Worm (Caenorhabditis elegans) whole organism, L4 larva: ENCODE data around the gene rheb-1.

Experiments
- attf-4 ChIP-seq: sonication (generic microtip); optimal IDR thresholded peaks from 3 replicates; lab custom pipeline; 2017; ENCODE audit warnings: missing biosample characterization, missing genetic modification characterization
- ceh-28 ChIP-seq: fragments of 150-350 bp; optimal IDR thresholded peaks from 2 replicates; lab custom pipeline; 2014; ENCODE audit warnings: missing biosample characterization, missing genetic modification reagents, missing genetic modification characterization
- egl-27 ChIP-seq: sonication (generic microtip); optimal IDR thresholded peaks from 3 replicates; lab custom pipeline; 2017; ENCODE audit warnings: missing biosample characterization, missing genetic modification reagents, missing genetic modification characterization
- fos-1 ChIP-seq: fragments of 150-350 bp; optimal IDR thresholded peaks from 2 replicates; lab custom pipeline; 2014; ENCODE audit warnings: missing biosample characterization, missing genetic modification characterization
- hlh-30 ChIP-seq: sonication (generic microtip); optimal IDR thresholded peaks from 2 replicates; lab custom pipeline; 2017; ENCODE audit warnings: antibody characterized with exemption, mild to moderate bottlenecking, missing genetic modification characterization, missing compliant biosample characterization; ENCODE audit not compliant: insufficient read depth
- lin-15B ChIP-seq: fragments of 150-350 bp; sonication (generic microtip); optimal IDR thresholded peaks from 3 replicates; lab custom pipeline; 2014; ENCODE audit warnings: missing biosample characterization, missing genetic modification characterization
- lin-29 ChIP-seq: fragments of 200-800 bp; sonication (Bioruptor generic); IDR thresholded peaks from 2 replicates; pipeline ENCODE4 v1.3.6; 2022; ENCODE audit warnings: missing genetic modification reagents, missing genetic modification characterization, missing compliant biosample characterization
- lsy-2 ChIP-seq, 2 experiments: fragments of 150-350 bp in 1 of 2; sonication (generic microtip) in 1 of 2; optimal IDR thresholded peaks; 2 replicates each; lab custom pipeline; 2014 to 2017; ENCODE audit warnings: missing biosample characterization in 2 of 2, missing genetic modification characterization in 2 of 2
- mep-1 ChIP-seq: fragments of 150-350 bp; sonication (generic microtip); optimal IDR thresholded peaks from 3 replicates; lab custom pipeline; 2014; ENCODE audit warnings: missing biosample characterization, missing genetic modification characterization
- nhr-42 ChIP-seq: fragments of 200-800 bp; sonication (Bioruptor generic); IDR thresholded peaks from 2 replicates; pipeline ENCODE4 v1.3.6; 2022; ENCODE audit warnings: missing genetic modification characterization, missing compliant biosample characterization
- nhr-6 ChIP-seq: fragments of 150-350 bp; optimal IDR thresholded peaks from 2 replicates; lab custom pipeline; 2014; ENCODE audit warnings: missing biosample characterization, missing genetic modification characterization
- unc-62 ChIP-seq, 3 experiments: fragments of 150-350 bp in 1 of 3; sonication (generic microtip); optimal IDR thresholded peaks in 2 of 3; peaks in 1 of 3; 1 replicate in 1 of 3; 2 replicates in 2 of 3; lab custom pipeline; 2014 to 2017; ENCODE audit warnings: missing biosample characterization in 3 of 3, missing genetic modification characterization in 3 of 3, missing genetic modification reagents in 3 of 3, missing genotype in 1 of 3

DNA sequence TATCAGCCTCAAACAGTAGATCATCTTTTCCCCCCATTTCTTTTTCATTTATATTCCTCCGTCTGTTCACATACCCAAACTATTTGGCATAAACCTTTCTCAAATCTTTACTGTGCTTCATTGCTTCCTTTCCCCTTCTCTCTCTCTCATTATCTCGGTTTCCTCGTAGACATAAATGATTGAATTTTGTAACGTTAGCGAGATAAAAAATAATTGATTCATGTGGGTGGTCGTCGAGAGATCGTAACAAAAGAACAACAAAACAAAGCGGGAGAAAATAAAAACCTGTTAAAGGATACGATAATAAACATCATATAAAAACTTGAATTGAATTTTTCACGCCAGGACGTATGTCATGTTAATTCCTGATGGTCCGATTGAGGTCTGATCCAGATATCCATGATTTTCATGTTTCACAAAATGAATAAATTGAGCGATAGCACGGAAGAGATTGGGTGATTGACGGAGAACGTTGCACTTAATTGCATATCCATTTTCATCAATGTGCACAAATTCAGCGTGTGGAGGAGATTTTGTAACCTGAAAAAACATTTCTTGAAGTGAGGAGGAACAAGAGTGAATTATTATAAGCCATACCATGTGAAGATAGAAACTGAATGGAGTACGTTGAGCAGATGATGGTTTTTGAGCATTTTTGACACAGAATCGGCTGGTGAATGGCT lies 7.1 kb upstream of the rheb-1 start:
- TF ChIP-seq ceh-28 (tag; lab: Kevin White, UChicago) (no peak), nhr-42 (GFP tag; lab: Robert Waterston, UW) (no peak), nhr-6 (tag; lab: Kevin White, UChicago) (no peak), fos-1 (tag; lab: Kevin White, UChicago) (no peak), unc-62 (GFP tag; optimal IDR thresholded peaks at IDR 0.05 in 1 of 2; lab: Kevin White, UChicago) (no peak), unc-62 (tag; optimal IDR thresholded peaks at IDR 0.05; lab: Kevin White, UChicago) (no peak), egl-27 (tag; lab: Kevin White, UChicago) (no peak), attf-4 (tag; lab: Kevin White, UChicago) (no peak), lsy-2 (tag; optimal IDR thresholded peaks at IDR 0.05; lab: Kevin White, UChicago) (peak in 1 of 2 experiments; percentile 44), lin-29 (GFP tag; lab: Robert Waterston, UW) (no peak), hlh-30 (tag; lab: Kevin White, UChicago) (peak; percentile 25), lin-15B (tag; lab: Kevin White, UChicago) (no peak), mep-1 (no peak)
